Worm (Caenorhabditis elegans): ENCODE data around the gene sdhd-1.
A peak's percentile ranks its signal among the peaks of the same experiment; 100 is the strongest.

sdhd-1 gene

DNA sequence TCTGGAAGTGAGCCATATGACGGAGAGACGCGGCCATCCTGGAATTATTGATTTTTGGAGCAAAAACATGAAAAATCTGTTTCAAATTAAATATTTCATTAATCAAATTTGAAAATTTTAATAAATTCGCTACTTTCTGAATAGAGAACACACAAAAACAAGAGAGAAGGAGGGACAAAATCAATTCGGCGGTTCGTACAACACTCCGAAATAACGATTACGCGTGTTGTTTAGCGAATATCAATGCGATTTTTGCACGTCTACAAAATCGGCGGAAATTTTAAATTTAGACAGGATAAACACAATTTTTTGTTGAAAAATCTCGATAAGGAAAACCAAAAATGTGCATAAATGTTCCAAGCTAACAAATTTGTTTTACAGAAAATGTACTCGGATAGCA lies at the start of gene sdhd-1, which contains the start of gene ilkp-1:
Gene sdhd-1 (minus strand): TSS at position 38 of the 400 bp plus-strand sequence.
Gene ilkp-1 (plus strand): TSS at position 380 of the 400 bp plus-strand sequence.
- peak; percentile 47 for TF ChIP-seq mes-2 (tag; optimal IDR thresholded peaks at IDR 0.05; ENCODE audit: poor library complexity, severe bottlenecking)
- TF ChIP-seq dve-1 (tag; optimal IDR thresholded peaks at IDR 0.05; ENCODE audit: insufficient read depth), result peak; percentile 24
- peak; percentile 12 for TF ChIP-seq hlh-30 (tag; optimal IDR thresholded peaks at IDR 0.05; ENCODE audit: insufficient read depth)
- no peak for TF ChIP-seq nhr-25 (tag; optimal IDR thresholded peaks at IDR 0.05; ENCODE audit: borderline replicate concordance, insufficient read depth)
- TF ChIP-seq F26F4.8 (GFP tag; conservative IDR thresholded peaks at IDR 0.05), result no peak
- peak; percentile 43; the same call in 1 of the 2 replicates for TF ChIP-seq hmg-1.1 (GFP tag; IDR thresholded peaks at IDR 0.05)
- TF ChIP-seq hif-1 (tag; optimal IDR thresholded peaks at IDR 0.05), result peak in 1 of 2 experiments; percentile 98
- TF ChIP-seq dpl-1 (GFP tag; optimal IDR thresholded peaks at IDR 0.05), result peak; percentile 86
- peak in 1 of 2 experiments; percentile 64 for TF ChIP-seq lsy-2 (tag; optimal IDR thresholded peaks at IDR 0.05)
- no peak for TF ChIP-seq daf-16 (GFP tag; optimal IDR thresholded peaks at IDR 0.05)
- TF ChIP-seq daf-16 (tag; optimal IDR thresholded peaks at IDR 0.05), result no peak
- TF ChIP-seq T20F7.1 (GFP tag; optimal IDR thresholded peaks at IDR 0.05), result peak; percentile 97
- TF ChIP-seq aha-1 (tag), result peak; percentile 96

DNA sequence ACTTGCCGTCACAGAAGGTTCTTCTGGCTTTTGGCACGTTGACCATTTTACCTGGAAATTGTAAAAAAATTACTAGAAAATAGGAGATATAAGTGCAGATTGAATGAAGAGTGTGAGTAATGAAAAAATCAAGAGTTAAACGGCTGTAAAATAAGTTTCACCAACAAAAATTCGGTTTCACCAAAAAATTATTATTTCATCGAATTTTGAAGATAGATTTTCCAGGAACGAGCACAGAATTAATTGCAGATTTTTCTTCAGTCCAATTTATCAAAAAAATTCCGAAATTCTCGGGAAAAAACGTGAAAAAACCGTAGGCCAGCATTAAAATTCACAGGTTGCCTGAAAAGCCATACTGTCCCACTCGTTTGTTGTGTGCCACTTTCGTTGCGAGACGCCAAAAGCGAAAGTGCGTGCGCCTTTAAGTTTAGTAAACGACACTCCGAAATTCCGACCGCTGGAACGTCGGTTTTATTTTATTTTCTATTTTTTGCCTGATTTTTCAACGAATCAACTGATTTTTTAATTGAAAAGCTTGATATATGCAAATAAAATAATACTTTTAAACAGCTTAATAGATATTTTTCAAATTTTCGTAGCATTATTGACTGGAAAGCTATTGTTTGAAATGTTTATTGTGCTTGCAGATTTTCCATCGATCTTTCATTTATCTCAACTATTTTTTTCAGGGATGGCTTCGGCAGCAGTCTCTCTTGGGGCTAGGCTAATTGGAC lies 47.6 kb upstream of the sdhd-1 start, which contains the start of the genes rpl-36.A and nuo-1:
Gene rpl-36.A (minus strand): TSS at position 51 of the 734 bp plus-strand sequence.
Gene nuo-1 (plus strand): TSS at position 684 of the 734 bp plus-strand sequence.
- TF ChIP-seq rbr-2 (tag; optimal IDR thresholded peaks at IDR 0.05) (peak; percentile 57), unc-62 (GFP tag; optimal IDR thresholded peaks at IDR 0.05 in 1 of 2) (peak in 1 of 2 experiments; percentile 50), unc-62 (tag; optimal IDR thresholded peaks at IDR 0.05) (no peak), nhr-25 (tag; optimal IDR thresholded peaks at IDR 0.05; ENCODE audit: borderline replicate concordance, insufficient read depth) (peak; percentile 9), mdt-29 (GFP tag; IDR thresholded peaks at IDR 0.05) (no peak), nhr-11 (tag; optimal IDR thresholded peaks at IDR 0.05) (peak; percentile 67), lin-38 (GFP tag; IDR thresholded peaks at IDR 0.05) (peak; percentile 78), ama-1 (optimal IDR thresholded peaks at IDR 0.05) (peak; percentile 56), pha-4 (GFP tag; IDR thresholded peaks at IDR 0.05) (no peak), pha-4 (tag; optimal IDR thresholded peaks at IDR 0.05) (peak; percentile 12), aha-1 (tag) (peak; percentile 58), snpc-1.2 (GFP tag; IDR thresholded peaks at IDR 0.05) (no peak), lsy-2 (tag; optimal IDR thresholded peaks at IDR 0.05) (peak; percentile 91 to 99), daf-16 (GFP tag; optimal IDR thresholded peaks at IDR 0.05) (no peak), daf-16 (tag; optimal IDR thresholded peaks at IDR 0.05) (peak; percentile 41), nhr-6 (tag; optimal IDR thresholded peaks at IDR 0.05) (peak; percentile 81), nhr-102 (tag; optimal IDR thresholded peaks at IDR 0.05) (peak; percentile 22), fkh-10 (GFP tag; optimal IDR thresholded peaks at IDR 0.05) (peak; percentile 1), F44E2.7 (GFP tag; IDR thresholded peaks at IDR 0.05) (no peak), mxl-3 (GFP tag; optimal IDR thresholded peaks at IDR 0.05) (peak; percentile 36), dpl-1 (GFP tag; optimal IDR thresholded peaks at IDR 0.05) (peak; percentile 83), set-16 (GFP tag; IDR thresholded peaks at IDR 0.05) (no peak), ceh-20 (GFP tag; IDR thresholded peaks at IDR 0.05) (peak; percentile 43; the same call in 1 of the 2 replicates), duxl-1 (tag; optimal IDR thresholded peaks at IDR 0.05; ENCODE audit: poor library complexity) (peak; percentile 33), dve-1 (tag; optimal IDR thresholded peaks at IDR 0.05; ENCODE audit: insufficient read depth) (peak; percentile 71), F37D6.2 (tag; optimal IDR thresholded peaks at IDR 0.05) (peak; percentile 27), hlh-11 (tag; optimal IDR thresholded peaks at IDR 0.05) (peak; percentile 80), D1046.2 (GFP tag; IDR thresholded peaks at IDR 0.05) (peak; percentile 98), nhr-28 (tag; optimal IDR thresholded peaks at IDR 0.05) (peak; percentile 48), zfp-3 (GFP tag; conservative IDR thresholded peaks at IDR 0.05) (no peak), tra-1 (GFP tag; IDR thresholded peaks at IDR 0.05) (no peak), ZK546.5 (tag; optimal IDR thresholded peaks at IDR 0.05) (peak in 1 of 2 experiments; percentile 6), dmd-8 (GFP tag; IDR thresholded peaks at IDR 0.05) (no peak), egl-27 (tag; optimal IDR thresholded peaks at IDR 0.05) (no peak), mdl-1 (tag; optimal IDR thresholded peaks at IDR 0.05) (peak in 1 of 2 experiments; percentile 27), nhr-77 (tag; optimal IDR thresholded peaks at IDR 0.05) (peak; percentile 86), mes-2 (tag; optimal IDR thresholded peaks at IDR 0.05; ENCODE audit: poor library complexity, severe bottlenecking) (peak; percentile 86), unc-130 (GFP tag; optimal IDR thresholded peaks at IDR 0.05) (peak; percentile 50), hlh-30 (tag; optimal IDR thresholded peaks at IDR 0.05; ENCODE audit: insufficient read depth) (peak; percentile 76), mep-1 (tag; optimal IDR thresholded peaks at IDR 0.05) (peak; percentile 85), Y48G9A.11 (GFP tag; IDR thresholded peaks at IDR 0.05) (peak; percentile 83)

Data from whole organism, L4 larva.